Worm (Caenorhabditis elegans) whole organism, early embryonic: Measurements from ENCODE around the gene C05D12.5.

ENCODE experiments used
- B0310.2 ChIP-seq: sonication (generic microtip); optimal IDR thresholded peaks from 2 replicates; lab custom pipeline; 2016; ENCODE audit warnings: mild to moderate bottlenecking, missing genetic modification characterization, missing compliant biosample characterization
- F13C5.2 ChIP-seq: sonication (generic microtip); optimal IDR thresholded peaks from 2 replicates; lab custom pipeline; 2017; ENCODE audit warnings: mild to moderate bottlenecking, missing genetic modification characterization, inconsistent platforms, missing compliant biosample characterization
- aly-1 ChIP-seq: sonication (generic microtip); optimal IDR thresholded peaks from 2 replicates; lab custom pipeline; 2016; ENCODE audit warnings: missing genetic modification characterization, missing compliant biosample characterization
- ama-1 ChIP-seq: fragments of 150-350 bp; optimal IDR thresholded peaks from 2 replicates; lab custom pipeline; 2014
- ceh-13 ChIP-seq: fragments of 200-800 bp; sonication (Bioruptor generic); optimal IDR thresholded peaks from 2 replicates; lab custom pipeline; 2018; ENCODE audit warnings: mild to moderate bottlenecking, missing genetic modification characterization, missing compliant biosample characterization
- ceh-36 ChIP-seq: sonication (generic microtip); optimal IDR thresholded peaks from 2 replicates; lab custom pipeline; 2016; ENCODE audit warnings: missing genetic modification characterization, inconsistent platforms, missing compliant biosample characterization
- ets-7 ChIP-seq: sonication (generic microtip); optimal IDR thresholded peaks from 2 replicates; lab custom pipeline; 2016; ENCODE audit warnings: missing genotype, missing genetic modification characterization, missing compliant biosample characterization
- flt-1 ChIP-seq: fragments of 200-800 bp; sonication (Bioruptor generic); IDR thresholded peaks from 2 replicates; pipeline ENCODE4 v1.3.6; 2022; ENCODE audit warnings: missing genetic modification characterization, missing compliant biosample characterization
- hmbx-1 ChIP-seq: sonication (generic microtip); optimal IDR thresholded peaks from 2 replicates; lab custom pipeline; 2016; ENCODE audit warnings: mild to moderate bottlenecking, missing genetic modification characterization, missing compliant biosample characterization
- hmg-4 ChIP-seq: fragments of 200-800 bp; sonication (Bioruptor generic); optimal IDR thresholded peaks from 2 replicates; lab custom pipeline; 2018; ENCODE audit warnings: mild to moderate bottlenecking, missing genetic modification characterization, missing compliant biosample characterization
- hnd-1 ChIP-seq: sonication (generic microtip); optimal IDR thresholded peaks from 2 replicates; lab custom pipeline; 2016; ENCODE audit warnings: missing genetic modification characterization, missing compliant biosample characterization
- pes-1 ChIP-seq: fragments of 200-800 bp; sonication (Bioruptor generic); IDR thresholded peaks from 2 replicates; pipeline ENCODE4 v1.3.6; 2022; ENCODE audit warnings: missing genetic modification reagents, missing genetic modification characterization, missing compliant biosample characterization
- scrt-1 ChIP-seq: fragments of 200-800 bp; sonication (Bioruptor generic); IDR thresholded peaks from 2 replicates; pipeline ENCODE4 v1.3.6; 2022; ENCODE audit warnings: missing genetic modification characterization, missing compliant biosample characterization
- sea-1 ChIP-seq: fragments of 200-800 bp; sonication (Bioruptor generic); conservative IDR thresholded peaks from 2 replicates; pipeline ENCODE4 v1.3.6; 2022; ENCODE audit warnings: missing genetic modification characterization, missing compliant biosample characterization
- tbx-11 ChIP-seq: fragments of 200-800 bp; sonication (Bioruptor generic); IDR thresholded peaks from 2 replicates; pipeline ENCODE4 v1.3.6; 2022; ENCODE audit warnings: missing genetic modification characterization, missing compliant biosample characterization
- tbx-37 ChIP-seq: fragments of 200-800 bp; sonication (Bioruptor generic); conservative IDR thresholded peaks from 2 replicates; pipeline ENCODE4 v1.3.6; 2022; ENCODE audit warnings: missing genetic modification reagents, missing genetic modification characterization, missing compliant biosample characterization
- tra-4 ChIP-seq: sonication (generic microtip); optimal IDR thresholded peaks from 2 replicates; lab custom pipeline; 2017; ENCODE audit warnings: missing genetic modification characterization, missing compliant biosample characterization

Gene C05D12.5

DNA sequence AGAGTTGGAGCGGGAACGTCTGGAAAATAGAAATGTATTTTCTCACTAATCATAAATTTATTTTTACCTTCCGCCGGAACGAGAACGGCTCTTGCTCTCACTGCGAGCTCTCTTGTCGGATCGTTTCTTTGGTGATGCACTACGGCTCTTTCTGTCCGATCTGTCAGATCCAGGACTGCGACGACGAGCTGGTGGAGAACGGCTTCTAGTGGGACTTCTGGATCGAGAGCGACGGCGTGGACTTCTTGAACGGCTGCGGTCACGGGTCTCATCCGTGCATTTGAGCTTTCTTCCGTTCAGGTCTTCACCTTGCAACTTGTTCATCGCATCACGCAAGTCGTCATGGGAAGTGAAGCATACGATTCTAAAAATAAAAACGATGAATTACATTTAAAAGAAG, 17.7 kb downstream of the C05D12.5 start:
- TF ChIP-seq pes-1 (GFP tag; lab: Robert Waterston, UW) = no peak
- no peak for TF ChIP-seq aly-1 (tag; lab: Kevin White, UChicago)
- no peak for TF ChIP-seq tbx-11 (GFP tag; lab: Robert Waterston, UW)
- no peak for TF ChIP-seq ceh-13
- no peak for TF ChIP-seq B0310.2 (tag; lab: Kevin White, UChicago)
- no peak for TF ChIP-seq ceh-36 (tag; lab: Kevin White, UChicago)
- no peak for TF ChIP-seq tbx-37 (GFP tag; lab: Robert Waterston, UW)

DNA sequence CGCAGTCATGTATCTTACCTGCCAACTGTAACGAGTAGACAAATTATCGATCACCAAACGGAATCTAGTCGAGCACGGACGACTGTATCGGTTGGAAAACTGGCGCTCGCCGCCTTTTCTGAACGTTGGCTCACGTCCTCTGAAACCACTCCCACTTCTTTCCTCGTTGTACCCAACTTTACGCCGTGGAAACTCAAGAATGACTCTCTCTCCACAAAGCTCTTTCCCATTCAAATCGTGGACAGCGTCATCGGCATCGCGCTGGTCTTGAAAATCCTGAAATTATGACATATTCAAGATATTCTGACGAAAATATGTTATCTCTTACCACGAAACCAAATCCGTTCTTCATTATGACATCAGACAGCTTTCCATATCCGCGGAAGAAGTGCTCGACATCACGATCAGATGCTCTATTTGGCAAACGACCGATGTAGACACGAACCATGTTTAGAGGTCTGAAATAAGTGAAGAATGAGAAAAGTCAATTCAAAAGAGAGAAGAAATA, 18.5 kb downstream of the C05D12.5 start, which contains the start of gene rsp-2:
rsp-2 (minus strand) TSS at position 458 of the 508 bp plus-strand sequence.
- TF ChIP-seq flt-1 (no peak), pes-1 (GFP tag; lab: Robert Waterston, UW) (no peak), hmbx-1 (tag; lab: Kevin White, UChicago) (no peak), tra-4 (no peak), hnd-1 (tag; lab: Kevin White, UChicago) (no peak), scrt-1 (no peak), tbx-37 (GFP tag; lab: Robert Waterston, UW) (no peak), ama-1 (no peak), sea-1 (GFP tag; lab: Robert Waterston, UW) (no peak), B0310.2 (tag; lab: Kevin White, UChicago) (no peak), F13C5.2 (tag; lab: Kevin White, UChicago) (no peak), ets-7 (no peak), aly-1 (tag; lab: Kevin White, UChicago) (no peak), ceh-13 (no peak), ceh-36 (tag; lab: Kevin White, UChicago) (no peak), hmg-4 (GFP tag; lab: Kevin White, UChicago) (no peak), tbx-11 (GFP tag; lab: Robert Waterston, UW) (no peak)

DNA sequence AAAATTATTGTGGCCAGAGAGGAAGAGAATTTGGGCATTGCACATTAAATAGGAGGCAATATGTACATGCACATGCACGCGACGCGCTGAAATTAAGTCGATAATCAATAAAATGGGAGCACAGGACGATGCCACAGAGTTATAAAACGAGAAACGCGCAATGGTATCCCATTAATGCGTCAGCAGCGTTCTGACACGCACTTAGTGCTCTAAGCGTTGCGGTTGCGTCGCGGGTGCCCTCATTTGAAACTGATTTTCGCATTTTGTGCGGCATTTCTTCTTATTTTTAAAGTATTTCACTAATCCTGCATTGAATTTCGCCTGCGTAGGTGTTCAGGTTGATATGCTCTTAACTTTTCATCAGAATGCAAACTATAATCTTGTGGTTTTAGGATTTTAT, 19.0 kb downstream of the C05D12.5 start, which contains the start of gene rsp-1:
rsp-1 (plus strand) TSS at position 338 of the 400 bp plus-strand sequence.
- TF ChIP-seq tbx-11 (GFP tag; lab: Robert Waterston, UW) (no peak), aly-1 (tag; lab: Kevin White, UChicago) (peak; percentile 73), hnd-1 (tag; lab: Kevin White, UChicago) (no peak), scrt-1 (peak; percentile 48; the same call in 1 of the 2 replicates), ama-1 (no peak), tra-4 (peak; percentile 30), tbx-37 (GFP tag; lab: Robert Waterston, UW) (0 out of 2 replicates have a peak, but pooled peaks have one; percentile 8), F13C5.2 (tag; lab: Kevin White, UChicago) (peak; percentile 4), hmg-4 (GFP tag; lab: Kevin White, UChicago) (peak; percentile 55), ceh-36 (tag; lab: Kevin White, UChicago) (peak; percentile 62), B0310.2 (tag; lab: Kevin White, UChicago) (no peak), pes-1 (GFP tag; lab: Robert Waterston, UW) (peak; percentile 54; the same call in 1 of the 2 replicates), ets-7 (no peak), ceh-13 (no peak), sea-1 (GFP tag; lab: Robert Waterston, UW) (no peak)

DNA sequence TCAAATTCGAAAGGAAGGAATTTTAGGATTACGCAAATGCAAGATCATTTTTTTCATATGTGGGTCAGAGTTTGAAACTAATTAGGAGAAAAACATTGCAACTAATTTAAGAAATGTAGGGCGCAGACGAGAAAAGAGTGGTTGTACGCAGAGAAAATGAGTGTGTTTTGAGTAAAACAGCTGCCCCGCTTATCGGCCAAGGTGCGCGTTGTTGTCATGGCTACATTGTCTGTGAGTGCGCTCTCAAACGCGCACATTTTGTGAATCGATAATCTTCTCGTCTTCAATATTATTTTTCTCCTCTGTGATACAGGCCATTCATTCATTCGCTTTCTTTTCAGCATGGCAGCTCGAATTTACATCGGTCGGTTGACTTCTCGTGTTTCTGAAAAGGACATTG, 19.6 kb downstream of the C05D12.5 start:
- TF ChIP-seq tbx-37 (GFP tag; lab: Robert Waterston, UW) (no peak), pes-1 (GFP tag; lab: Robert Waterston, UW) (no peak), sea-1 (GFP tag; lab: Robert Waterston, UW) (no peak), ceh-13 (no peak), scrt-1 (no peak), hnd-1 (tag; lab: Kevin White, UChicago) (no peak), B0310.2 (tag; lab: Kevin White, UChicago) (no peak), F13C5.2 (tag; lab: Kevin White, UChicago) (no peak), aly-1 (tag; lab: Kevin White, UChicago) (no peak), ets-7 (no peak), ama-1 (no peak), ceh-36 (tag; lab: Kevin White, UChicago) (no peak), tbx-11 (GFP tag; lab: Robert Waterston, UW) (no peak), hmbx-1 (tag; lab: Kevin White, UChicago) (no peak), tra-4 (no peak), hmg-4 (GFP tag; lab: Kevin White, UChicago) (no peak), flt-1 (no peak)

DNA sequence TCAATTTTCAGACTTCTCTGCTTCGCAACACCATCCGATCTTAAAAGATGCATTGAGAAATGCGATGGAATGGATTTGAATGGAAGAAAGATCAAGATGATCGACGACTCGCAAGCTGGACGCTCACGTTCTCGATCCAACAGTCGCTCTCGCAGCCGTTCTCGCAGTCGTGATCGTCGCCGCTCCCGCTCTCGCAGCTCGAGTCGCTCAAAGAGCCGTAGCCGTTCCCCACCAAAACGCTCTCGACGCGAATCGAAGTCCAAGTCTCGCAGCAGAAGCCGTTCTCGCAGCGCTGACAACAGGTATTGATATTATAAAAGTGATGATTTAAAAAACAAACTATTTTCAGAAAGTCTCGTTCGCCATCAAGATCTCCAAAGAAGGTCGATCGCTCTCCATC, 21.1 kb downstream of the C05D12.5 start:
- no peak for TF ChIP-seq hmg-4 (GFP tag; lab: Kevin White, UChicago)
- no peak for TF ChIP-seq tra-4

DNA sequence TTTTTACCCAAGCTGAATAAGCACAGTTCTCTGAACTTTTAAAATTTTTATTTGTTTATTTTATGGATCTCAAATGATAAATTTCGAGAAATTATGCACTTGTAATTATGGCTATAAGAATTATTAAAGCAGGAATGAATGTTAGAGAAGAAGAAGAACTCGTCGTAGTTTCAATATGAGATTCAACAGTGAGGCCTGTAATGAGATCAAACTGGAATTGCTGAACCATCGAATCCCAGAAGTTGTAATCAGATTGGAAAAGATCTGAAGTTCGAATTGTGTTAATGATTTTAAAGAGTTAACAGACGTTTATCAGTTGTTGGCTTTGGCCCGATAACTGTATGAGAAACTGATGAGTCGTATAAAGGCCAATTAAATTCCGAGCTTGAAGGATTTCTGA, 21.7 kb downstream of the C05D12.5 start:
- TF ChIP-seq hmg-4 (GFP tag; lab: Kevin White, UChicago) (no peak), tra-4 (no peak), ama-1 (no peak), tbx-11 (GFP tag; lab: Robert Waterston, UW) (no peak), hnd-1 (tag; lab: Kevin White, UChicago) (no peak), sea-1 (GFP tag; lab: Robert Waterston, UW) (no peak), B0310.2 (tag; lab: Kevin White, UChicago) (no peak), hmbx-1 (tag; lab: Kevin White, UChicago) (no peak), pes-1 (GFP tag; lab: Robert Waterston, UW) (no peak), tbx-37 (GFP tag; lab: Robert Waterston, UW) (no peak), scrt-1 (no peak), ets-7 (no peak), ceh-13 (no peak), ceh-36 (tag; lab: Kevin White, UChicago) (no peak)

DNA sequence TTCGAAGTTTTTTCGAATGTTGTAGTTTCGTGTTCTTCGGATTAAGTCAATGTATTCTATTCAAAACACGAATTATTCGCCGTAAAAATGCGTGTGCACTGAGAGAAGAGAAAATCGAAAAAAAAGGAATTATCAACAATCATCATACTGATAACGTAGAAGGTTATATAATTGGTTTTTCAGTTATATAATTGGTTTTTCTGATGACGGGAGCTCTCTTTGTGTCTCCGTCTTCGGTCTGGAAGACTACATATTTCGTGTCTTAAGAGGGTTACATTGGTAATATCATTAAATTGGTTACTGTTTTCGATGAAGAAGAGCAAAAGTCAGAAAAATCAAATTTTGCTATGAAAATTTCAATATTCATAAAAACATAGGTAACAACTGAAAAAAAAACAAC, 25.8 kb downstream of the C05D12.5 start:
- no peak for TF ChIP-seq ceh-36 (tag; lab: Kevin White, UChicago)
- no peak for TF ChIP-seq tra-4
- no peak for TF ChIP-seq sea-1 (GFP tag; lab: Robert Waterston, UW)
- TF ChIP-seq hmg-4 (GFP tag; lab: Kevin White, UChicago) = no peak
- TF ChIP-seq F13C5.2 (tag; lab: Kevin White, UChicago) = no peak
- no peak for TF ChIP-seq ama-1
- no peak for TF ChIP-seq scrt-1
- no peak for TF ChIP-seq aly-1 (tag; lab: Kevin White, UChicago)
